Fruit fly (Drosophila melanogaster): Measurements from ENCODE around the gene CG8281.

DNA sequence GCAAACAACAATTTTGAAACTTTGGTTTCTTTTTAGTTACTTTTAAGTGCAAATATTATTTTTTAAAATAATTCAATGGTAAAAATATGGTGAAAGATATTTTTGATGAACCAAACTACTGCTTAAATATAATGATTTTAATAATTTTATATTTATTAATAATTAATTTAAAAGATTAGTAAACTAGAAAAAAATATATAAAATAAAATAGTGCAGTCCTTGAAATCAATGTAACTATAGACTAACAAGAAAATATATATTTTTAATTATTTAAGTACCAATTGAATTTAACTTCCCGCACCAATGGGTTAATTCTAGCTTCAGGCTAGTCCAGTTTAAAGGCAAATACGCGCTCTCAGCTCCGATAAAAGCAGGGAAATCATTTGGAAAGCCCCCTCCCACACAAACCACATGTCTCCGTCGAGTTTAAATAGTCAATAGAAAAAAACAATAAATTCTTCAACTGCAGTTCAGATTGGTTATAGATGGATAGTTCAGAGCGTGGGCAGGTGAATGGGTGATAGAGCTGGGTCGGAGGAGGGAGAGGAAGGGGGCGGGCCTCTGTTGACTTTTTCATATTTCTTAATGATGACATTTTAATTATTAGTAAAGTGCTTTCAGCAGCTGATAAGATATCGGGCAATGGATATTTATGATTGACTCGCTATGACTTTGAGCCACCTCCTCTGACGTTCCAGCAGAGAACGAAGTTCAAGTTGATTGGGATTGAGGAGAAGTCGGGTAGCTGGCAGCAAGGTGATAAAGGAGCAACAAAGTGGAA, 49.9 kb downstream of the CG8281 start:
- TF ChIP-seq psq (optimal IDR thresholded peaks at IDR 0.05) (no peak), usp (GFP tag; optimal IDR thresholded peaks at IDR 0.05) (no peak)

Measured in whole organism.